Fruit fly (Drosophila melanogaster): ENCODE measurements around the gene Cpr65Ax2.

Gene Cpr65Ax2

dm6 chr3L:6139924-6140574 is 10.6 kb downstream of the Cpr65Ax2 start, which contains the start of gene Cpr65Av:
Gene Cpr65Av, minus strand, starts transcription at chr3L:6139974.
- TF ChIP-seq CG3032 (tag; optimal IDR thresholded peaks at IDR 0.05) (no peak), esn (GFP tag; optimal IDR thresholded peaks at IDR 0.05) (no peak), CG6163 (GFP tag; IDR thresholded peaks at IDR 0.05) (no peak), fkh (GFP tag; optimal IDR thresholded peaks at IDR 0.05) (peak; percentile 56)

dm6 chr3L:6138586-6138985 is 12.1 kb downstream of the Cpr65Ax2 start:
- TF ChIP-seq eg (GFP tag; IDR thresholded peaks at IDR 0.05) (no peak), CG1621 (tag; optimal IDR thresholded peaks at IDR 0.05) (no peak), lz (GFP tag; optimal IDR thresholded peaks at IDR 0.05) (no peak), CG3919 (GFP tag; optimal IDR thresholded peaks at IDR 0.05) (no peak), CG31627 (GFP tag; optimal IDR thresholded peaks at IDR 0.05) (no peak), Ets96B (tag; optimal IDR thresholded peaks at IDR 0.05) (no peak), pdm3 (GFP tag; optimal IDR thresholded peaks at IDR 0.05) (no peak), CG11294 (GFP tag; IDR thresholded peaks at IDR 0.05) (no peak), Hr4 (GFP tag; optimal IDR thresholded peaks at IDR 0.05) (no peak), Hr38 (GFP tag; optimal IDR thresholded peaks at IDR 0.05) (no peak), CG7368 (GFP tag; optimal IDR thresholded peaks at IDR 0.05) (no peak), CG6163 (GFP tag; IDR thresholded peaks at IDR 0.05) (no peak), CG8319 (GFP tag; optimal IDR thresholded peaks at IDR 0.05) (no peak), CG4318 (GFP tag; optimal IDR thresholded peaks at IDR 0.05) (no peak), Sox102F (GFP tag; optimal IDR thresholded peaks at IDR 0.05) (no peak), CG34406 (GFP tag; optimal IDR thresholded peaks at IDR 0.05) (no peak), svp (GFP tag) (no peak), CG10631 (GFP tag; optimal IDR thresholded peaks at IDR 0.05) (no peak), Lpt (GFP tag; optimal IDR thresholded peaks at IDR 0.05) (no peak), cyc (GFP tag; optimal IDR thresholded peaks at IDR 0.05) (no peak)

- TF ChIP-seq CG34406 (GFP tag; optimal IDR thresholded peaks at IDR 0.05): no peak
- no peak for TF ChIP-seq CG4318 (GFP tag; optimal IDR thresholded peaks at IDR 0.05)
- no peak for TF ChIP-seq Gug (GFP tag; IDR thresholded peaks at IDR 0.05)
Observed at dm6 chr3L:6138018-6138417, 12.6 kb downstream of the Cpr65Ax2 start, which contains the start of gene Lcp65Ae. Gene Lcp65Ae, minus strand, starts transcription at chr3L:6138118.

DNA sequence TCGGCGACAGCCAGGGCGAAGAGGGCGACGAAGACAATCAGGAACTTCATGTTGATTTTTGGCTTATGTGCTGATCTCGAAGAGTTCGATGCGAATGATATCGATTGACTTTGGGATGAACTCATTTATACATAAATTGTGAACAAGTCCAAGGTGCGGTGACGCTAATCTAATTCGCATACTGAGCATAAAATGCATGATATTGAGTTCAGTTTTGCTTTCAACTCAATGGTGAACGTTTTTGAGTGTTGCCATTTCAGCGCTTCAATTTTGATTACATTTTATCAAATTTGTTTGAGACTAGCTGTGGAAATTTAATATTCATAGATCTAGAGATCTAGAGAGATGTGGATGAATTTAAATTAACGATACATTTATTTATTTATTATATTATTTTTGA is 14.0 kb downstream of the Cpr65Ax2 start, which contains the start of gene Lcp65Af:
Lcp65Af (minus strand) TSS at position 101 of the 400 bp plus-strand sequence.
- TF ChIP-seq spab (GFP tag; optimal IDR thresholded peaks at IDR 0.05) (no peak), CG15336 (GFP tag; IDR thresholded peaks at IDR 0.05) (no peak), Ets96B (tag; optimal IDR thresholded peaks at IDR 0.05) (no peak), Sox14 (GFP tag; optimal IDR thresholded peaks at IDR 0.05) (no peak), CG7368 (GFP tag; optimal IDR thresholded peaks at IDR 0.05) (no peak), svp (GFP tag) (no peak), Gug (GFP tag; IDR thresholded peaks at IDR 0.05) (no peak), fkh (GFP tag; optimal IDR thresholded peaks at IDR 0.05) (no peak), CG34406 (GFP tag; optimal IDR thresholded peaks at IDR 0.05) (no peak), dsx (GFP tag; optimal IDR thresholded peaks at IDR 0.05; ENCODE audit: poor library complexity, severe bottlenecking) (no peak), CG6163 (GFP tag; IDR thresholded peaks at IDR 0.05) (no peak), CG10631 (GFP tag; optimal IDR thresholded peaks at IDR 0.05) (no peak)

DNA sequence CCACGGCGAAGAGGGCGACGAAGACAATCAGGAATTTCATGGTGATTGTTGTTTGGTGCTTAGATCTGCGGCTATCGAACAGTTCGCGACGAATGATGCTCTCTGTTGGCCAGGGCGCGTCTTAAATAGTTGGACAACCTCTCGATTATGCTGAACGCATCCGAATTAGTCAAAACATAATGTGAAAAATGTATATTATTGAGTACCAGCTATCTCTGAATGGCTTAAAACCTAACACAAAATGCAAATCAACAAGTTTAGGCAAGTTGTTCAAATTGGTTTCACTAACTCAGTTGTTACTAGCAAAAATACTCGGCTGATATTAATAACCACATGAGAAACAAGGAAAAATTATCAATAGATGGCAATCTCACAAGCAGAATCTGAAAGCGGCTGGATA is 15.5 kb downstream of the Cpr65Ax2 start, which contains the start of gene Lcp65Ag1:
Lcp65Ag1 (minus strand) TSS at position 101 of the 400 bp plus-strand sequence.
- TF ChIP-seq Hr39 (GFP tag; optimal IDR thresholded peaks at IDR 0.05) (no peak), CG8319 (GFP tag; optimal IDR thresholded peaks at IDR 0.05) (no peak), salr (GFP tag; optimal IDR thresholded peaks at IDR 0.05) (no peak)

- TF ChIP-seq CG8319 (GFP tag; optimal IDR thresholded peaks at IDR 0.05): no peak
- TF ChIP-seq Met (GFP tag; optimal IDR thresholded peaks at IDR 0.05): no peak
- TF ChIP-seq CG11294 (GFP tag; IDR thresholded peaks at IDR 0.05): no peak
- no peak for TF ChIP-seq spab (GFP tag; optimal IDR thresholded peaks at IDR 0.05)
- no peak for TF ChIP-seq fkh (GFP tag; optimal IDR thresholded peaks at IDR 0.05)
- TF ChIP-seq CG3919 (GFP tag; optimal IDR thresholded peaks at IDR 0.05): no peak
Observed at dm6 chr3L:6133546-6133945, 17.1 kb downstream of the Cpr65Ax2 start, which contains the start of gene Lcp65Ag2. Gene Lcp65Ag2, minus strand, starts transcription at chr3L:6133593.

Measured in whole organism, prepupa.